Worm (Caenorhabditis elegans) whole organism, L1 larva: Measurements from ENCODE around the gene pgl-2.

Source experiments
- C04F5.9 ChIP-seq: sonication (generic microtip); optimal IDR thresholded peaks from 2 replicates; lab custom pipeline; 2016; ENCODE audit warnings: missing genetic modification characterization, missing compliant biosample characterization
- aha-1 ChIP-seq: fragments of 150-350 bp; optimal IDR thresholded peaks from 2 replicates; lab custom pipeline; 2014; ENCODE audit warnings: missing biosample characterization, missing genetic modification characterization
- blmp-1 ChIP-seq: fragments of 150-350 bp; optimal IDR thresholded peaks from 2 replicates; lab custom pipeline; 2014; ENCODE audit warnings: missing biosample characterization, missing genetic modification characterization
- ceh-63 ChIP-seq: fragments of 200-800 bp; sonication (Bioruptor generic); optimal IDR thresholded peaks from 2 replicates; lab custom pipeline; 2018; ENCODE audit warnings: mild to moderate bottlenecking, missing genetic modification characterization, missing compliant biosample characterization
- ceh-8 ChIP-seq: fragments of 200-800 bp; sonication (Bioruptor generic); optimal IDR thresholded peaks from 2 replicates; lab custom pipeline; 2018; ENCODE audit warnings: mild to moderate bottlenecking, missing genetic modification characterization, moderate library complexity, missing compliant biosample characterization
- ceh-82 ChIP-seq, 3 experiments: fragments of 150-350 bp in 1 of 3; sonication (generic microtip) in 2 of 3; optimal IDR thresholded peaks; 2 replicates each; lab custom pipeline; 2014 to 2017; ENCODE audit warnings: missing biosample characterization in 3 of 3, missing genetic modification characterization in 3 of 3
- ceh-88 ChIP-seq: fragments of 200-800 bp; sonication (Bioruptor generic); IDR thresholded peaks from 2 replicates; pipeline ENCODE4 v1.3.6; 2022; ENCODE audit warnings: missing genetic modification characterization, missing compliant biosample characterization
- dpl-1 ChIP-seq, 3 experiments: fragments of 150-350 bp in 2 of 3; sonication (generic microtip) in 1 of 3; optimal IDR thresholded peaks; 2 replicates each; lab custom pipeline; 2014 to 2017; ENCODE audit warnings: missing biosample characterization in 3 of 3, missing genetic modification characterization in 3 of 3, missing genetic modification reagents in 3 of 3
- dsc-1 ChIP-seq: sonication (generic microtip); optimal IDR thresholded peaks from 2 replicates; lab custom pipeline; 2016; ENCODE audit warnings: mild to moderate bottlenecking, missing genetic modification characterization, missing compliant biosample characterization
- efl-1 ChIP-seq, 4 experiments: fragments of 150-350 bp; optimal IDR thresholded peaks in 3 of 4; peaks in 1 of 4; 1 replicate in 1 of 4; 2 replicates in 3 of 4; lab custom pipeline; 2014; ENCODE audit warnings: missing biosample characterization in 2 of 4, missing genetic modification characterization in 2 of 4, missing genetic modification reagents in 2 of 4
- efl-3 ChIP-seq: fragments of 200-800 bp; sonication (Bioruptor generic); optimal IDR thresholded peaks from 2 replicates; lab custom pipeline; 2018; ENCODE audit warnings: mild to moderate bottlenecking, missing genetic modification characterization, missing compliant biosample characterization
- egl-27 ChIP-seq, 2 experiments: fragments of 150-350 bp in 1 of 2; sonication (generic microtip); optimal IDR thresholded peaks; 3 replicates each; lab custom pipeline; 2017 to 2018; ENCODE audit warnings: missing biosample characterization in 2 of 2, missing genetic modification characterization in 2 of 2, missing genetic modification reagents in 2 of 2
- elt-3 ChIP-seq, 6 experiments: fragments of 150-350 bp in 1 of 6; sonication (generic microtip); optimal IDR thresholded peaks; 2 replicates each; lab custom pipeline; 2017 to 2018; ENCODE audit warnings: missing biosample characterization in 6 of 6, missing genetic modification characterization in 6 of 6, inconsistent platforms in 1 of 6
- fkh-10 ChIP-seq: sonication (generic microtip); optimal IDR thresholded peaks from 2 replicates; lab custom pipeline; 2017; ENCODE audit warnings: missing biosample characterization, missing genetic modification reagents, missing genetic modification characterization
- grh-1 ChIP-seq: fragments of 200-800 bp; sonication (Bioruptor generic); IDR thresholded peaks from 2 replicates; pipeline ENCODE4 v1.3.6; 2022; ENCODE audit warnings: missing genetic modification reagents, missing genetic modification characterization, missing compliant biosample characterization
- lin-14 ChIP-seq: fragments of 200-800 bp; sonication (Bioruptor generic); optimal IDR thresholded peaks from 2 replicates; lab custom pipeline; 2018; ENCODE audit warnings: mild to moderate bottlenecking, missing genetic modification characterization, moderate library complexity, missing compliant biosample characterization
- lin-15B ChIP-seq: fragments of 150-350 bp; sonication (generic microtip); optimal IDR thresholded peaks from 3 replicates; lab custom pipeline; 2014; ENCODE audit warnings: missing biosample characterization, missing genetic modification characterization
- lin-35 ChIP-seq, 2 experiments: fragments of 150-350 bp; optimal IDR thresholded peaks; 2 replicates each; lab custom pipeline; 2014; ENCODE audit warnings: missing biosample characterization in 2 of 2, missing genetic modification characterization in 2 of 2, missing genetic modification reagents in 2 of 2
- lin-39 ChIP-seq: fragments of 150-350 bp; optimal IDR thresholded peaks from 2 replicates; lab custom pipeline; 2014; ENCODE audit warnings: missing biosample characterization, missing genetic modification reagents, missing genetic modification characterization
- lsy-2 ChIP-seq, 2 experiments: fragments of 150-350 bp; optimal IDR thresholded peaks; 2 replicates each; lab custom pipeline; 2014; ENCODE audit warnings: missing biosample characterization in 2 of 2, missing genetic modification characterization in 2 of 2
- mdl-1 ChIP-seq, 2 experiments: fragments of 150-350 bp; optimal IDR thresholded peaks; 2 replicates each; lab custom pipeline; 2014 to 2017; ENCODE audit warnings: missing biosample characterization in 2 of 2, missing genetic modification characterization in 2 of 2, inconsistent platforms in 1 of 2
- mef-2 ChIP-seq: fragments of 150-350 bp; optimal IDR thresholded peaks from 2 replicates; lab custom pipeline; 2014; ENCODE audit warnings: missing biosample characterization, missing genetic modification characterization
- mep-1 ChIP-seq: fragments of 150-350 bp; optimal IDR thresholded peaks from 2 replicates; lab custom pipeline; 2014; ENCODE audit warnings: missing biosample characterization, missing genetic modification characterization
- nhr-12 ChIP-seq: sonication (generic microtip); optimal IDR thresholded peaks from 2 replicates; lab custom pipeline; 2017; ENCODE audit warnings: missing biosample characterization, missing genetic modification characterization
- nhr-20 ChIP-seq: sonication (generic microtip); optimal IDR thresholded peaks from 2 replicates; lab custom pipeline; 2016; ENCODE audit warnings: mild to moderate bottlenecking, missing genetic modification characterization, missing compliant biosample characterization
- nhr-71 ChIP-seq: sonication (generic microtip); optimal IDR thresholded peaks from 2 replicates; lab custom pipeline; 2016; ENCODE audit warnings: mild to moderate bottlenecking, missing genetic modification characterization, moderate library complexity, missing compliant biosample characterization
- nhr-77 ChIP-seq: fragments of 150-350 bp; optimal IDR thresholded peaks from 2 replicates; lab custom pipeline; 2014; ENCODE audit warnings: missing biosample characterization, missing genetic modification characterization
- nhr-84 ChIP-seq: sonication (generic microtip); optimal IDR thresholded peaks from 2 replicates; lab custom pipeline; 2017; ENCODE audit warnings: missing biosample characterization, missing genetic modification characterization
- nhr-85 ChIP-seq: sonication (generic microtip); peaks from one replicate; lab custom pipeline; 2016; ENCODE audit warnings: missing genetic modification characterization, inconsistent platforms, missing compliant biosample characterization
- pax-3 ChIP-seq: fragments of 200-800 bp; sonication (Bioruptor generic); optimal IDR thresholded peaks from 2 replicates; lab custom pipeline; 2018; ENCODE audit warnings: mild to moderate bottlenecking, missing genetic modification characterization, moderate library complexity, missing compliant biosample characterization
- rnt-1 ChIP-seq: sonication (generic microtip); optimal IDR thresholded peaks from 2 replicates; lab custom pipeline; 2016; ENCODE audit warnings: mild to moderate bottlenecking, missing genetic modification characterization, moderate library complexity, missing compliant biosample characterization
- skn-1 ChIP-seq: fragments of 150-350 bp; optimal IDR thresholded peaks from 2 replicates; lab custom pipeline; 2014; ENCODE audit warnings: missing biosample characterization, missing genetic modification characterization
- snpc-4 ChIP-seq: fragments of 150-350 bp; optimal IDR thresholded peaks from 2 replicates; lab custom pipeline; 2014; ENCODE audit warnings: missing biosample characterization, missing genetic modification characterization
- snu-23 ChIP-seq: sonication (generic microtip); optimal IDR thresholded peaks from 2 replicates; lab custom pipeline; 2016; ENCODE audit warnings: missing genetic modification characterization, missing compliant biosample characterization
- sptf-1 ChIP-seq: fragments of 150-350 bp; optimal IDR thresholded peaks from 2 replicates; lab custom pipeline; 2014; ENCODE audit warnings: missing biosample characterization, missing genetic modification characterization
- sup-37 ChIP-seq: fragments of 200-800 bp; sonication (Bioruptor generic); optimal IDR thresholded peaks from 2 replicates; lab custom pipeline; 2018; ENCODE audit warnings: mild to moderate bottlenecking, missing genetic modification characterization, missing compliant biosample characterization
- tbx-2 ChIP-seq: sonication (generic microtip); optimal IDR thresholded peaks from 2 replicates; lab custom pipeline; 2016; ENCODE audit warnings: missing genetic modification characterization, missing compliant biosample characterization
- unc-130 ChIP-seq: fragments of 150-350 bp; optimal IDR thresholded peaks from 2 replicates; lab custom pipeline; 2017; ENCODE audit warnings: missing biosample characterization, missing genetic modification characterization, inconsistent platforms
- unc-30 ChIP-seq: sonication (generic microtip); optimal IDR thresholded peaks from 2 replicates; lab custom pipeline; 2017; ENCODE audit warnings: missing biosample characterization, missing genetic modification characterization
- unc-62 ChIP-seq: fragments of 150-350 bp; optimal IDR thresholded peaks from 2 replicates; lab custom pipeline; 2014; ENCODE audit warnings: missing biosample characterization, missing genetic modification reagents, missing genetic modification characterization
- unc-98 ChIP-seq: fragments of 200-800 bp; sonication (Bioruptor generic); IDR thresholded peaks from 2 replicates; pipeline ENCODE4 v1.3.6; 2022; ENCODE audit warnings: missing genetic modification characterization, missing compliant biosample characterization
- xbp-1 ChIP-seq: sonication (generic microtip); optimal IDR thresholded peaks from 2 replicates; lab custom pipeline; 2016; ENCODE audit warnings: missing genetic modification characterization, missing compliant biosample characterization
- zag-1 ChIP-seq: fragments of 150-350 bp; optimal IDR thresholded peaks from 2 replicates; lab custom pipeline; 2014; ENCODE audit warnings: missing biosample characterization, missing genetic modification characterization
- zip-4 ChIP-seq: fragments of 200-800 bp; sonication (Bioruptor generic); optimal IDR thresholded peaks from 2 replicates; lab custom pipeline; 2018; ENCODE audit warnings: mild to moderate bottlenecking, missing genetic modification characterization, moderate library complexity, missing compliant biosample characterization

pgl-2 gene

ce11 chrIII:8689655-8690054 is 14.4 kb upstream of the pgl-2 start, which contains the start of gene B0303.4 (continued):
- TF ChIP-seq pax-3 (tag; lab: Kevin White, UChicago) (no peak), skn-1 (peak; percentile 53), blmp-1 (tag; lab: Kevin White, UChicago) (peak; percentile 83), C04F5.9 (tag; lab: Kevin White, UChicago) (no peak), elt-3 (tag; optimal IDR thresholded peaks at IDR 0.05; lab: Kevin White, UChicago) (peak in 1 of 6 experiments; percentile 67), rnt-1 (tag; lab: Kevin White, UChicago) (peak; percentile 54), efl-1 (optimal IDR thresholded peaks at IDR 0.05; lab: Kevin White, UChicago) (peak; percentile 59 to 64), efl-1 (GFP tag; optimal IDR thresholded peaks at IDR 0.05 in 1 of 2; lab: Kevin White, UChicago) (peak; percentile 55 to 63), dsc-1 (tag; lab: Kevin White, UChicago) (peak; percentile 33), nhr-20 (tag; lab: Kevin White, UChicago) (peak; percentile 52), lin-15B (peak; percentile 38), tbx-2 (tag; lab: Kevin White, UChicago) (peak; percentile 46), dpl-1 (GFP tag; optimal IDR thresholded peaks at IDR 0.05; lab: Kevin White, UChicago) (peak; percentile 46 to 68 (median 51)), ceh-82 (tag; optimal IDR thresholded peaks at IDR 0.05; lab: Kevin White, UChicago) (peak in 1 of 3 experiments; percentile 33), zag-1 (tag; lab: Kevin White, UChicago) (no peak), lin-14 (GFP tag; lab: Kevin White, UChicago) (peak; percentile 89), lin-35 (GFP tag; optimal IDR thresholded peaks at IDR 0.05; lab: Kevin White, UChicago) (peak; percentile 68 to 76), mdl-1 (tag; optimal IDR thresholded peaks at IDR 0.05; lab: Kevin White, UChicago) (peak in 1 of 2 experiments; percentile 28), xbp-1 (peak; percentile 34), mep-1 (tag; lab: Kevin White, UChicago) (peak; percentile 92), nhr-71 (peak; percentile 72)

- no peak for TF ChIP-seq unc-98 (GFP tag; lab: Robert Waterston, UW)
- TF ChIP-seq nhr-12 (tag; lab: Kevin White, UChicago): no peak
- no peak for TF ChIP-seq efl-1 (optimal IDR thresholded peaks at IDR 0.05; lab: Kevin White, UChicago)
- TF ChIP-seq efl-1 (GFP tag; optimal IDR thresholded peaks at IDR 0.05 in 1 of 2; lab: Kevin White, UChicago): no peak
- TF ChIP-seq tbx-2 (tag; lab: Kevin White, UChicago): no peak
- TF ChIP-seq sup-37 (GFP tag; lab: Kevin White, UChicago): no peak
- no peak for TF ChIP-seq aha-1 (tag; lab: Kevin White, UChicago)
- TF ChIP-seq snpc-4 (tag; lab: Kevin White, UChicago): no peak
- no peak for TF ChIP-seq elt-3 (tag; optimal IDR thresholded peaks at IDR 0.05; lab: Kevin White, UChicago)
- no peak for TF ChIP-seq sptf-1
- no peak for TF ChIP-seq unc-30
- no peak for TF ChIP-seq nhr-77 (tag; lab: Kevin White, UChicago)
- no peak for TF ChIP-seq mef-2 (tag; lab: Kevin White, UChicago)
- TF ChIP-seq ceh-8 (GFP tag; lab: Kevin White, UChicago): no peak
- no peak for TF ChIP-seq lsy-2 (tag; optimal IDR thresholded peaks at IDR 0.05; lab: Kevin White, UChicago)
- TF ChIP-seq pax-3 (tag; lab: Kevin White, UChicago): no peak
- TF ChIP-seq egl-27 (tag; optimal IDR thresholded peaks at IDR 0.05; lab: Kevin White, UChicago): no peak
- no peak for TF ChIP-seq fkh-10 (GFP tag; lab: Kevin White, UChicago)
- TF ChIP-seq ceh-88 (GFP tag; lab: Robert Waterston, UW): no peak
- TF ChIP-seq, all 84 proteins: peak for 0
Observed at ce11 chrIII:8689143-8689542, 13.9 kb upstream of the pgl-2 start.

- TF ChIP-seq unc-62 (GFP tag; lab: Kevin White, UChicago) (no peak), zag-1 (tag; lab: Kevin White, UChicago) (no peak), mdl-1 (tag; optimal IDR thresholded peaks at IDR 0.05; lab: Kevin White, UChicago) (peak in 1 of 2 experiments; percentile 1), nhr-84 (tag; lab: Kevin White, UChicago) (no peak), ceh-63 (no peak), mep-1 (tag; lab: Kevin White, UChicago) (peak; percentile 4), blmp-1 (tag; lab: Kevin White, UChicago) (peak; percentile 31), rnt-1 (tag; lab: Kevin White, UChicago) (no peak), aha-1 (tag; lab: Kevin White, UChicago) (no peak), nhr-77 (tag; lab: Kevin White, UChicago) (no peak), ceh-8 (GFP tag; lab: Kevin White, UChicago) (no peak), zip-4 (GFP tag; lab: Kevin White, UChicago) (no peak), nhr-20 (tag; lab: Kevin White, UChicago) (peak; percentile 54), mef-2 (tag; lab: Kevin White, UChicago) (no peak), unc-130 (tag; lab: Kevin White, UChicago) (no peak), egl-27 (tag; optimal IDR thresholded peaks at IDR 0.05; lab: Kevin White, UChicago) (no peak), efl-1 (optimal IDR thresholded peaks at IDR 0.05; lab: Kevin White, UChicago) (no peak), efl-1 (GFP tag; optimal IDR thresholded peaks at IDR 0.05 in 1 of 2; lab: Kevin White, UChicago) (peak in 1 of 2 experiments; percentile 53), dpl-1 (GFP tag; optimal IDR thresholded peaks at IDR 0.05; lab: Kevin White, UChicago) (peak in 1 of 3 experiments; percentile 19), lin-39 (tag; lab: Kevin White, UChicago) (no peak), skn-1 (no peak), C04F5.9 (tag; lab: Kevin White, UChicago) (no peak), grh-1 (GFP tag; lab: Robert Waterston, UW) (no peak), nhr-85 (tag; lab: Kevin White, UChicago) (peak; percentile 49), snu-23 (GFP tag; lab: Kevin White, UChicago) (peak; percentile 34), pax-3 (tag; lab: Kevin White, UChicago) (no peak), efl-3 (no peak)
Observed at ce11 chrIII:8688438-8688946, 13.3 kb upstream of the pgl-2 start, which contains the start of gene hadb-1. TSS of gene hadb-1 (minus strand) at chrIII:8688488.
